Fruit fly (Drosophila melanogaster) whole organism, wandering third instar larva: ENCODE data around the gene CG6836.

ENCODE experiments used
- CG32264 ChIP-seq: fragments of 200-800 bp; sonication (Bioruptor generic); optimal IDR thresholded peaks from 2 replicates; lab custom pipeline; 2016; ENCODE audit warnings: missing biosample characterization, missing genetic modification characterization
- CG9705 ChIP-seq: fragments of 200-800 bp; sonication (Bioruptor generic); optimal IDR thresholded peaks from 2 replicates; lab custom pipeline; 2018; ENCODE audit warnings: missing biosample characterization, mild to moderate bottlenecking, missing genetic modification characterization
- Dfd ChIP-seq: fragments of >200 bp; optimal IDR thresholded peaks from 2 replicates; lab custom pipeline; 2017; ENCODE audit warnings: missing biosample characterization, missing genetic modification characterization
- GATAd ChIP-seq: sonication (Bioruptor generic); optimal IDR thresholded peaks from 2 replicates; lab custom pipeline; 2016; ENCODE audit warnings: missing biosample characterization, missing genetic modification characterization
- HLH106 ChIP-seq: fragments of 200-800 bp; optimal IDR thresholded peaks from 3 replicates; lab custom pipeline; 2019; ENCODE audit warnings: missing biosample characterization, mild to moderate bottlenecking, missing genetic modification characterization, moderate library complexity
- Hnf4 ChIP-seq: fragments of 200-800 bp; sonication (Bioruptor generic); optimal IDR thresholded peaks from 2 replicates; lab custom pipeline; 2016; ENCODE audit warnings: missing biosample characterization, mild to moderate bottlenecking, missing genetic modification characterization
- Hr78 ChIP-seq: fragments of >200 bp; optimal IDR thresholded peaks from 2 replicates; lab custom pipeline; 2017; ENCODE audit warnings: missing biosample characterization, missing genetic modification characterization
- Hr83 ChIP-seq: fragments of 200-300 bp; sonication (Bioruptor generic); optimal IDR thresholded peaks from 2 replicates; lab custom pipeline; 2016; ENCODE audit warnings: missing biosample characterization, mild to moderate bottlenecking, missing genetic modification characterization, moderate library complexity; ENCODE audit not compliant: poor library complexity, severe bottlenecking
- Jra ChIP-seq: sonication (Bioruptor generic); optimal IDR thresholded peaks from 2 replicates; lab custom pipeline; 2016; ENCODE audit warnings: missing biosample characterization, missing genetic modification characterization
- Mio ChIP-seq: sonication (Bioruptor generic); optimal IDR thresholded peaks from 2 replicates; lab custom pipeline; 2016; ENCODE audit warnings: missing biosample characterization, missing genetic modification characterization
- Myc ChIP-seq: fragments of >200 bp; optimal IDR thresholded peaks from 2 replicates; lab custom pipeline; 2017
- Rel ChIP-seq, 2 experiments: fragments of 200-800 bp; sonication (Bioruptor generic) in 1 of 2; optimal IDR thresholded peaks; 2 replicates in 1 of 2; 3 replicates in 1 of 2; lab custom pipeline; 2016 to 2019; ENCODE audit warnings: mild to moderate bottlenecking in 2 of 2, missing biosample characterization in 2 of 2, missing genetic modification characterization in 2 of 2, moderate library complexity in 1 of 2
- dl ChIP-seq, 2 experiments: fragments of 175-275, 200-275 bp in 1 of 2; fragments of 200-275 bp in 1 of 2; sonication (Bioruptor generic); optimal IDR thresholded peaks; lab custom pipeline; 2018; ENCODE audit warnings: mild to moderate bottlenecking in 2 of 2, missing biosample characterization in 2 of 2, missing genetic modification characterization in 2 of 2, moderate library complexity in 2 of 2; ENCODE audit not compliant: partially characterized antibody in 2 of 2, insufficient read depth in 1 of 2
- dmrt93B ChIP-seq: fragments of 200-800 bp; sonication (Bioruptor generic); optimal IDR thresholded peaks from 2 replicates; lab custom pipeline; 2018; ENCODE audit warnings: missing biosample characterization, mild to moderate bottlenecking, missing genetic modification characterization
- dsf ChIP-seq: sonication (Bioruptor generic); optimal IDR thresholded peaks from 2 replicates; lab custom pipeline; 2016; ENCODE audit warnings: missing biosample characterization, missing genetic modification characterization, borderline replicate concordance
- foxo ChIP-seq, 2 experiments: fragments of 200-800 bp; sonication (Bioruptor generic); optimal IDR thresholded peaks; 2 replicates in 1 of 2; 3 replicates in 1 of 2; lab custom pipeline; 2016 to 2017; ENCODE audit warnings: missing biosample characterization in 2 of 2, missing genetic modification characterization in 2 of 2
- fru ChIP-seq: fragments of 200-800 bp; sonication (Bioruptor generic); optimal IDR thresholded peaks from 3 replicates; lab custom pipeline; 2016; ENCODE audit warnings: missing biosample characterization, mild to moderate bottlenecking, missing genetic modification characterization
- h ChIP-seq: fragments of 200-800 bp; sonication (Bioruptor generic); optimal IDR thresholded peaks from 3 replicates; lab custom pipeline; 2016; ENCODE audit warnings: missing biosample characterization, mild to moderate bottlenecking, missing genetic modification characterization
- jim ChIP-seq: fragments of 175-275, 200-325 bp; sonication (Bioruptor generic); optimal IDR thresholded peaks from 2 replicates; lab custom pipeline; 2016; ENCODE audit warnings: missing biosample characterization, mild to moderate bottlenecking, missing genetic modification characterization
- lola ChIP-seq: fragments of >200 bp; optimal IDR thresholded peaks from 2 replicates; lab custom pipeline; 2017; ENCODE audit warnings: missing biosample characterization, missing genetic modification characterization
- pan ChIP-seq: fragments of >200 bp; optimal IDR thresholded peaks from 2 replicates; lab custom pipeline; 2017
- psq ChIP-seq: fragments of 200-800 bp; sonication (Bioruptor generic); optimal IDR thresholded peaks from 3 replicates; lab custom pipeline; 2017; ENCODE audit warnings: missing biosample characterization, mild to moderate bottlenecking, missing genetic modification characterization, moderate library complexity
- rgr ChIP-seq: fragments of 200-800 bp; sonication (Bioruptor generic); optimal IDR thresholded peaks from 3 replicates; lab custom pipeline; 2016; ENCODE audit warnings: missing biosample characterization, mild to moderate bottlenecking, missing genetic modification characterization
- sage ChIP-seq: fragments of 200-800 bp; sonication (Bioruptor generic); optimal IDR thresholded peaks from 2 replicates; lab custom pipeline; 2016; ENCODE audit warnings: missing biosample characterization, mild to moderate bottlenecking, missing genetic modification characterization
- sv ChIP-seq: fragments of 200-800 bp; sonication (Bioruptor generic); optimal IDR thresholded peaks from 3 replicates; lab custom pipeline; 2016; ENCODE audit warnings: missing biosample characterization, missing genetic modification characterization
- tai ChIP-seq: sonication (Bioruptor generic); optimal IDR thresholded peaks from 2 replicates; lab custom pipeline; 2016; ENCODE audit warnings: missing biosample characterization, missing genetic modification characterization
- usp ChIP-seq: fragments of >200 bp; optimal IDR thresholded peaks from 2 replicates; lab custom pipeline; 2017; ENCODE audit warnings: missing biosample characterization, missing genetic modification characterization
- woc ChIP-seq: sonication (Bioruptor generic); optimal IDR thresholded peaks from 2 replicates; lab custom pipeline; 2016; ENCODE audit warnings: missing biosample characterization, mild to moderate bottlenecking, missing genetic modification characterization

Gene CG6836

dm6 chr3L:18950359-18950758 is at the start of gene CG6836:
TSS of gene CG6836 (plus strand) at chr3L:18950629.
- TF ChIP-seq Hnf4 (GFP tag; lab: Kevin White, UChicago) (no peak), Hr78 (GFP tag; lab: Kevin White, UChicago) (no peak), sage (no peak)

DNA sequence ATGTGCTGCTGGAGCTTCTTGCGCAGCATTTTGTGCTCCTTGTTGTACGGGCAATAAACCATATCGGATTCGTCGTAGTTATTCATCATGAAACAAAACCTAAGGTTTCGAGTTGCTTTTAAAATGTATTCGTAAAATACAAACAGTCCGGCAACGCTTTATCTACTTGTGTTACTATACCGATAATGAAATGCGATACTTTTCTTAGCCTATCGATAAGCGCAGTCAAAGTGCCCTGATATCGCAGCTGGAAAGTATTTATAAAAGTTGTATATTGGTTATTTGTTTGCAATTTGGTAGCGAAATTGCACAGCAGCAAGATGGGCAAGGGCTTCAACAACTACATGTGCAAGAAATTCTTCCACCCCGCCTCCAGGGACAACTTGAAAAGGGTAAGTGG is 49.0 kb upstream of the CG6836 start, which contains the start of the genes arx and CG6843:
Gene arx (minus strand): TSS at position 144 of the 400 bp plus-strand sequence.
Gene CG6843 (plus strand): TSS at position 184 of the 400 bp plus-strand sequence.
- TF ChIP-seq Rel (GFP tag; optimal IDR thresholded peaks at IDR 0.05; lab: Kevin White, UChicago) (no peak), Rel (tag; optimal IDR thresholded peaks at IDR 0.05; lab: Kevin White, UChicago) (peak; percentile 91), Mio (GFP tag; lab: Kevin White, UChicago) (no peak), psq (GFP tag; lab: Kevin White, UChicago) (peak; percentile 54), HLH106 (tag; lab: Kevin White, UChicago) (no peak), fru (GFP tag; lab: Kevin White, UChicago) (peak; percentile 35), dl (GFP tag; optimal IDR thresholded peaks at IDR 0.05; lab: Kevin White, UChicago; ENCODE audit: insufficient read depth in 1 of 2, partially characterized antibody in 2 of 2) (no peak), dsf (GFP tag; lab: Kevin White, UChicago) (no peak), rgr (GFP tag; lab: Kevin White, UChicago) (peak; percentile 22), Myc (lab: Kevin White, UChicago) (no peak), Hr83 (GFP tag; lab: Kevin White, UChicago) (peak; percentile 33)
- TF ChIP-seq, all 38 proteins: peak for 5

DNA sequence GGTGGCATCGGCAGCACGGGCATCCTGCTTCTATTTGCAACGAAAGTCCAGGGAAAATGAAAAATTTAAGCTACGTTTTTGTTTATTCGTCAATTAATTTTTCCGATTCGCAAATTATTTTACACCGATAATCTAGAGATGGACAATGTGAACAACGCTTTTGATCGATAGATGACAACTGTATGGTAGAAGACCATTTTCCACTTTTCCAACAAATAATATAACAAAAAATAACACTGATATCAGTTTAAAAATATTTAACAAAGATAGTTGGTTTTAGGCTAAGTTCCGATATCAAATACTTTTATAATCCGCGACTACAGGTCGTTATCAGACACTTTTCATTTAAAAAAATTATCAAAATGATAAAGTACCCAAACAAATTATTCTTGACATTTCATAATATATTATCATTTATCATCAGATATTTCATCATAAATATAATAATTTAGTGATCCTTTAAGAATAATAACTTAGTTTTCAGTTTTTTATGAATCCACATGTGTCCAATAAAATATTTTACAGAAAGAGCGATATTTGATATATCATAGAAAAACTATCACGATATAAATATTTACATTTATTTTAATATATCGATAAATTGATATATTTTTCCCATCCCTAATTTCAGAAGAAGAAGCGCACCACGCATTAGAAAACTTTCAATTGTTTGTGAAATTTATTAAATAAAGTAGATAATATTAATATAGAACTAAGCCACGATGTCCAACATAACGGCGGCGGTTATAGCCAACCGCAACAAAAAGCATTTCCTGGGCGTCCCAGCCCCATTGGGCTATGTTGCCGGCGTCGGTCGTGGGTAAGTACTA is 45.4 kb upstream of the CG6836 start, which contains the start of the genes CSN1b and Prp6:
Gene CSN1b (minus strand): TSS at position 159 of the 830 bp plus-strand sequence.
Gene Prp6 (plus strand): TSS at position 601 of the 830 bp plus-strand sequence.
- TF ChIP-seq sage (no peak), woc (GFP tag; lab: Kevin White, UChicago) (peak; percentile 46), psq (GFP tag; lab: Kevin White, UChicago) (peak; percentile 7)
- TF ChIP-seq, all 38 proteins: peak for 2

- TF ChIP-seq pan (lab: Kevin White, UChicago): no peak
- TF ChIP-seq Hr83 (GFP tag; lab: Kevin White, UChicago): no peak
- TF ChIP-seq dsf (GFP tag; lab: Kevin White, UChicago): no peak
- no peak for TF ChIP-seq Myc (lab: Kevin White, UChicago)
- TF ChIP-seq dmrt93B (GFP tag; lab: Kevin White, UChicago): no peak
- no peak for TF ChIP-seq lola (GFP tag; lab: Kevin White, UChicago)
- no peak for TF ChIP-seq woc (GFP tag; lab: Kevin White, UChicago)
- no peak for TF ChIP-seq foxo (GFP tag; optimal IDR thresholded peaks at IDR 0.05; lab: Kevin White, UChicago)
- no peak for TF ChIP-seq Dfd (GFP tag; lab: Kevin White, UChicago)
- no peak for TF ChIP-seq CG9705 (GFP tag; lab: Kevin White, UChicago)
- no peak for TF ChIP-seq tai (GFP tag; lab: Kevin White, UChicago)
- no peak for TF ChIP-seq CG32264
Measured at dm6 chr3L:18911082-18911481, 39.3 kb upstream of the CG6836 start, which contains the start of gene Ir75d. TSS of gene Ir75d (minus strand) at chr3L:18911182.

dm6 chr3L:18914100-18914683 is 36.2 kb upstream of the CG6836 start, which contains the start of gene COX6AL2:
TSS of gene COX6AL2 (minus strand) at chr3L:18914150.
- no peak for TF ChIP-seq Rel (GFP tag; optimal IDR thresholded peaks at IDR 0.05; lab: Kevin White, UChicago)
- no peak for TF ChIP-seq Rel (tag; optimal IDR thresholded peaks at IDR 0.05; lab: Kevin White, UChicago)
- TF ChIP-seq psq (GFP tag; lab: Kevin White, UChicago): no peak
- TF ChIP-seq jim: no peak
- TF ChIP-seq sage: no peak
- no peak for TF ChIP-seq h (GFP tag; lab: Kevin White, UChicago)
- no peak for TF ChIP-seq Jra
- TF ChIP-seq GATAd (GFP tag; lab: Kevin White, UChicago): no peak
- TF ChIP-seq Hnf4 (GFP tag; lab: Kevin White, UChicago): no peak
- no peak for TF ChIP-seq tai (GFP tag; lab: Kevin White, UChicago)
- TF ChIP-seq sv: no peak
- TF ChIP-seq usp: no peak
